Fruit fly (Drosophila melanogaster) whole organism, embryonic: ENCODE results near the gene sac.

Experiments used
- Antp ChIP-seq: fragments of 200-800 bp; sonication (Bioruptor generic); optimal IDR thresholded peaks from 3 replicates; lab custom pipeline; 2016; ENCODE audit warnings: missing biosample characterization, missing genetic modification characterization
- CG10267 ChIP-seq: fragments of 200-800 bp; sonication (Bioruptor generic); optimal IDR thresholded peaks from 2 replicates; lab custom pipeline; 2018; ENCODE audit warnings: missing biosample characterization, mild to moderate bottlenecking, missing genetic modification characterization, moderate library complexity
- CG12236 ChIP-seq: fragments of 200-800 bp; sonication (Bioruptor generic); optimal IDR thresholded peaks from 2 replicates; lab custom pipeline; 2016; ENCODE audit warnings: missing biosample characterization, missing genetic modification characterization
- CG17612 ChIP-seq: fragments of 200-800 bp; sonication (Bioruptor generic); IDR thresholded peaks from 2 replicates; pipeline ENCODE4 v1.3.6; 2022; ENCODE audit warnings: missing biosample characterization, missing genetic modification characterization
- CG18262 ChIP-seq: fragments of 200-800 bp; optimal IDR thresholded peaks from 3 replicates; lab custom pipeline; 2019; ENCODE audit warnings: missing biosample characterization, mild to moderate bottlenecking, missing genetic modification characterization, moderate library complexity
- CG18599 ChIP-seq: fragments of 200-800 bp; sonication (Bioruptor generic); optimal IDR thresholded peaks from 3 replicates; lab custom pipeline; 2017; ENCODE audit warnings: missing biosample characterization, missing genetic modification characterization, mild to moderate bottlenecking, moderate library complexity, missing genetic modification reagents
- CG18764 ChIP-seq: fragments of 200-800 bp; sonication (Bioruptor generic); optimal IDR thresholded peaks from 3 replicates; lab custom pipeline; 2016; ENCODE audit warnings: missing biosample characterization, missing genetic modification characterization
- CG2202 ChIP-seq: fragments of 200-800 bp; sonication (Bioruptor generic); optimal IDR thresholded peaks from 2 replicates; lab custom pipeline; 2018; ENCODE audit warnings: missing biosample characterization, mild to moderate bottlenecking, missing genetic modification characterization
- CG30403 ChIP-seq: fragments of 200-800 bp; sonication (Bioruptor generic); optimal IDR thresholded peaks from 3 replicates; lab custom pipeline; 2016; ENCODE audit warnings: missing biosample characterization, missing genetic modification characterization
- CG3163 ChIP-seq: fragments of 200-800 bp; sonication (Bioruptor generic); optimal IDR thresholded peaks from 3 replicates; lab custom pipeline; 2016; ENCODE audit warnings: missing biosample characterization, missing genetic modification characterization
- CG32767 ChIP-seq: fragments of 200-800 bp; sonication (Bioruptor generic); IDR thresholded peaks from 2 replicates; pipeline ENCODE4 v1.3.6; 2022; ENCODE audit warnings: missing biosample characterization, missing genetic modification characterization
- CG33557 ChIP-seq: fragments of 200-800 bp; sonication (Bioruptor generic); optimal IDR thresholded peaks from 2 replicates; lab custom pipeline; 2019; ENCODE audit warnings: missing biosample characterization, mild to moderate bottlenecking, missing genetic modification characterization, moderate library complexity
- CG34224 ChIP-seq: fragments of 200-800 bp; sonication (Bioruptor generic); IDR thresholded peaks from 3 replicates; pipeline ENCODE4 v1.3.6; 2022; ENCODE audit warnings: missing biosample characterization, missing genetic modification characterization; ENCODE audit not compliant: partially characterized antibody
- CG3847 ChIP-seq: fragments of 200-800 bp; sonication (Bioruptor generic); IDR thresholded peaks from 2 replicates; pipeline ENCODE4 v1.3.6; 2022; ENCODE audit warnings: missing biosample characterization, missing genetic modification characterization
- CG6683 ChIP-seq: fragments of 200-800 bp; sonication (Bioruptor generic); optimal IDR thresholded peaks from 2 replicates; lab custom pipeline; 2017; ENCODE audit warnings: missing biosample characterization, mild to moderate bottlenecking, missing genetic modification characterization, missing genetic modification reagents
- CG7372 ChIP-seq: fragments of 200-800 bp; sonication (Bioruptor generic); IDR thresholded peaks from 2 replicates; pipeline ENCODE4 v1.3.6; 2022; ENCODE audit warnings: missing biosample characterization, missing genetic modification characterization
- CG8478 ChIP-seq: fragments of >200 bp; optimal IDR thresholded peaks from 2 replicates; lab custom pipeline; 2018
- CG8944 ChIP-seq: fragments of 200-800 bp; sonication (Bioruptor generic); optimal IDR thresholded peaks from 3 replicates; lab custom pipeline; 2016; ENCODE audit warnings: missing biosample characterization, missing genetic modification characterization
- CoRest ChIP-seq: fragments of 200-800 bp; sonication (Bioruptor generic); optimal IDR thresholded peaks from 3 replicates; lab custom pipeline; 2018; ENCODE audit warnings: missing biosample characterization, mild to moderate bottlenecking, missing genetic modification characterization, moderate library complexity
- CrebB ChIP-seq: fragments of 200-800 bp; sonication (Bioruptor generic); optimal IDR thresholded peaks from 3 replicates; lab custom pipeline; 2018; ENCODE audit warnings: missing biosample characterization, mild to moderate bottlenecking, missing genetic modification characterization
- Dll ChIP-seq: fragments of 200-800 bp; sonication (Bioruptor generic); IDR thresholded peaks from 4 replicates; pipeline ENCODE4 v1.3.6; 2022; ENCODE audit warnings: missing biosample characterization, missing genetic modification characterization; ENCODE audit not compliant: partially characterized antibody
- Doc2 ChIP-seq: fragments of 200-800 bp; sonication (Bioruptor generic); IDR thresholded peaks from 2 replicates; pipeline ENCODE4 v1.3.6; 2022; ENCODE audit warnings: missing biosample characterization, missing genetic modification characterization
- HLHmδ ChIP-seq: fragments of 200-800 bp; sonication (Bioruptor generic); optimal IDR thresholded peaks from 2 replicates; lab custom pipeline; 2018; ENCODE audit warnings: missing biosample characterization, mild to moderate bottlenecking, missing genetic modification characterization, moderate library complexity
- Hmx ChIP-seq: fragments of 200-800 bp; sonication (Bioruptor generic); optimal IDR thresholded peaks from 2 replicates; lab custom pipeline; 2016; ENCODE audit warnings: missing biosample characterization, missing genetic modification characterization
- NC2β ChIP-seq: fragments of 200-800 bp; sonication (Bioruptor generic); optimal IDR thresholded peaks from 2 replicates; lab custom pipeline; 2016; ENCODE audit warnings: missing biosample characterization, missing genetic modification characterization
- Neu2 ChIP-seq: fragments of 200-800 bp; sonication (Bioruptor generic); optimal IDR thresholded peaks from 3 replicates; lab custom pipeline; 2016; ENCODE audit warnings: missing biosample characterization, missing genetic modification characterization, borderline replicate concordance
- Nf-YB ChIP-seq: fragments of 200-800 bp; sonication (Bioruptor generic); optimal IDR thresholded peaks from 3 replicates; lab custom pipeline; 2019; ENCODE audit warnings: missing biosample characterization, mild to moderate bottlenecking, missing genetic modification characterization, moderate library complexity
- Stat92E ChIP-seq, 3 experiments: fragments of >200 bp in 2 of 3; fragments of 200-800 bp in 1 of 3; sonication (Bioruptor generic) in 1 of 3; optimal IDR thresholded peaks; 2 replicates each; lab custom pipeline; 2017 to 2019; ENCODE audit warnings: missing biosample characterization in 3 of 3, missing genetic modification characterization in 3 of 3, mild to moderate bottlenecking in 1 of 3, moderate library complexity in 1 of 3
- Trl ChIP-seq, 3 experiments: fragments of >200 bp in 2 of 3; fragments of 200-800 bp in 1 of 3; sonication (Bioruptor generic) in 1 of 3; optimal IDR thresholded peaks; 2 replicates in 1 of 3; 3 replicates in 2 of 3; lab custom pipeline; 2016 to 2017; ENCODE audit warnings: missing biosample characterization in 1 of 3, missing genetic modification characterization in 1 of 3
- bowl ChIP-seq: fragments of 200-800 bp; sonication (Bioruptor generic); IDR thresholded peaks from 2 replicates; pipeline ENCODE4 v1.3.6; 2022; ENCODE audit warnings: missing biosample characterization, missing genetic modification characterization
- caup ChIP-seq: fragments of 200-800 bp; sonication (Bioruptor generic); optimal IDR thresholded peaks from 3 replicates; lab custom pipeline; 2017; ENCODE audit warnings: missing biosample characterization, mild to moderate bottlenecking, missing genetic modification characterization, moderate library complexity; ENCODE audit not compliant: severe bottlenecking
- disco-r ChIP-seq: fragments of 200-800 bp; sonication (Bioruptor generic); optimal IDR thresholded peaks from 2 replicates; lab custom pipeline; 2016; ENCODE audit warnings: missing biosample characterization, missing genetic modification characterization
- dm ChIP-seq: fragments of 200-800 bp; sonication (Bioruptor generic); optimal IDR thresholded peaks from 3 replicates; lab custom pipeline; 2016; ENCODE audit warnings: missing biosample characterization, missing genetic modification characterization
- esg ChIP-seq: fragments of 200-800 bp; sonication (Bioruptor generic); conservative IDR thresholded peaks from 2 replicates; pipeline ENCODE4 v1.3.6; 2022; ENCODE audit warnings: missing biosample characterization, missing genetic modification characterization
- hbn ChIP-seq: fragments of 200-800 bp; sonication (Bioruptor generic); IDR thresholded peaks from 2 replicates; pipeline ENCODE4 v1.3.6; 2022; ENCODE audit warnings: missing biosample characterization, missing genetic modification characterization; ENCODE audit not compliant: partially characterized antibody
- hkb ChIP-seq, 2 experiments: fragments of 200-800 bp in 1 of 2; fragments of >200 bp in 1 of 2; sonication (Bioruptor generic) in 1 of 2; IDR thresholded peaks in 1 of 2; optimal IDR thresholded peaks in 1 of 2; 2 replicates each; pipeline versions ENCODE4 v1.3.6 to Lab custom; 2017 to 2022; ENCODE audit warnings: missing biosample characterization in 1 of 2, missing genetic modification characterization in 1 of 2
- kay ChIP-seq: fragments of 200-800 bp; sonication (Bioruptor generic); optimal IDR thresholded peaks from 2 replicates; lab custom pipeline; 2016; ENCODE audit warnings: missing biosample characterization, missing genetic modification characterization
- kni ChIP-seq: fragments of 200-800 bp; sonication (Bioruptor generic); optimal IDR thresholded peaks from 3 replicates; lab custom pipeline; 2017; ENCODE audit warnings: mild to moderate bottlenecking, missing biosample characterization, missing genetic modification reagents, missing genetic modification characterization
- odd ChIP-seq: fragments of 200-800 bp; sonication (Bioruptor generic); optimal IDR thresholded peaks from 2 replicates; lab custom pipeline; 2017; ENCODE audit warnings: missing biosample characterization, mild to moderate bottlenecking, missing genetic modification characterization
- pita ChIP-seq: fragments of 200-800 bp; sonication (Bioruptor generic); optimal IDR thresholded peaks from 2 replicates; lab custom pipeline; 2017; ENCODE audit warnings: missing biosample characterization, mild to moderate bottlenecking, missing genetic modification characterization
- sc ChIP-seq, 3 experiments: fragments of >200 bp in 2 of 3; fragments of 200-800 bp in 1 of 3; sonication (Bioruptor generic) in 1 of 3; optimal IDR thresholded peaks; 2 replicates in 2 of 3; 3 replicates in 1 of 3; lab custom pipeline; 2017; ENCODE audit warnings: mild to moderate bottlenecking in 1 of 3, missing biosample characterization in 1 of 3, missing genetic modification characterization in 1 of 3, missing genetic modification reagents in 1 of 3
- schlank ChIP-seq: fragments of 200-800 bp; sonication (Bioruptor generic); optimal IDR thresholded peaks from 2 replicates; lab custom pipeline; 2018; ENCODE audit warnings: missing biosample characterization, mild to moderate bottlenecking, missing genetic modification characterization
- shn ChIP-seq: fragments of 200-800 bp; sonication (Bioruptor generic); optimal IDR thresholded peaks from 3 replicates; lab custom pipeline; 2016; ENCODE audit warnings: missing biosample characterization, missing genetic modification characterization
- sug ChIP-seq: fragments of 200-800 bp; optimal IDR thresholded peaks from 2 replicates; lab custom pipeline; 2019; ENCODE audit warnings: missing biosample characterization, mild to moderate bottlenecking, missing genetic modification characterization, moderate library complexity
- tll ChIP-seq, 2 experiments: fragments of 200-800 bp in 1 of 2; fragments of >200 bp in 1 of 2; sonication (Bioruptor generic) in 1 of 2; optimal IDR thresholded peaks; 2 replicates each; lab custom pipeline; 2017 to 2019; ENCODE audit warnings: missing biosample characterization in 2 of 2, missing genetic modification characterization in 2 of 2, mild to moderate bottlenecking in 1 of 2, moderate library complexity in 1 of 2
- trh ChIP-seq: fragments of 200-800 bp; sonication (Bioruptor generic); optimal IDR thresholded peaks from 2 replicates; lab custom pipeline; 2016; ENCODE audit warnings: missing biosample characterization, missing genetic modification characterization
- zfh1 ChIP-seq: fragments of 200-800 bp; sonication (Bioruptor generic); IDR thresholded peaks from 3 replicates; pipeline ENCODE4 v1.3.6; 2022; ENCODE audit warnings: missing biosample characterization, missing genetic modification characterization

The sac gene

DNA sequence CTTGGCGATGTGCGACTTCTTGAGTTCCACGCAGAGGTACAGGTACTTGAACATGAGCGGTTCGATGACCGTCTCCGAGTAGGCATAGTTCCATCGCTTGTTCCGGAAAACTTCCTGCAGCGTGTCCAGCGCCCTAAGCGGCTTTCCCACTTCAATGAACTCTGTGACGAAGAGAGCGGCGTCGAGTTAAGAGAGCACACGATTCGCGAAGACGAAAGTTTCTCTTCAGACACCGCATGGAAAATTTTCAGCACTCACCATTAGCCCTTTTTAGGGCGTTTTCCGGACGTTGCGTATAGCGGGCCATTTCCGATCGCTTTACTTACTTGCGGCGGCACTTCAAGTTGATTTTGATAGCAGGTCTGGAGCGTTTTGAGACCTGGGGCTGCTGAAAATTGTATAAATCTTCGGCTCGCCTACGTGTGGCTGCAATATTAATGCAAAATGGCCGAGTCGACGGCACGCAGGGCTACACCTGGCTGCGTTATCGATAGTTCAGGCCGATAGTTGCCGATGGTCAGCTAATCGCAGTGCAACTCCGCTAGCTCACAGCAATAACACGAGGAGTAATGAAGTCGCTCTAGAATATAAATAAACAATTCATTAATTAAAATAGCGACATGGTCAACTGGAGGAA, 47.1 kb upstream of the sac start, which contains the start of the genes eIF3a and CG1074 (continued):
- peak; percentile 62 for TF ChIP-seq Neu2 (GFP tag; lab: Kevin White, UChicago)
- peak; percentile 44 for TF ChIP-seq CG2202 (tag; lab: Kevin White, UChicago)
- peak; percentile 32 for TF ChIP-seq Nf-YB (GFP tag; lab: Kevin White, UChicago)
- TF ChIP-seq tll (GFP tag; optimal IDR thresholded peaks at IDR 0.05; lab: Kevin White, UChicago), result peak in 1 of 2 experiments; percentile 68
- TF ChIP-seq CoRest (tag; lab: Kevin White, UChicago), result peak; percentile 51
- peak; percentile 76 for TF ChIP-seq Trl (optimal IDR thresholded peaks at IDR 0.05; lab: Kevin White, UChicago)
- peak; percentile 75 for TF ChIP-seq Trl (GFP tag; optimal IDR thresholded peaks at IDR 0.05; lab: Kevin White, UChicago)
- peak; percentile 35 for TF ChIP-seq disco-r
- TF ChIP-seq CG34224 (GFP tag; lab: Robert Waterston, UW), result peak; percentile 93
- TF ChIP-seq zfh1 (GFP tag; lab: Robert Waterston, UW), result peak; percentile 74; the same call in 2 of the 3 replicates
- peak; percentile 99 for TF ChIP-seq dm
- TF ChIP-seq CG18262 (tag; lab: Kevin White, UChicago), result peak; percentile 44
- peak; percentile 69 for TF ChIP-seq CG10267 (tag; lab: Kevin White, UChicago)
- no peak for TF ChIP-seq CG17612 (GFP tag; lab: Robert Waterston, UW)
- TF ChIP-seq CG6683, result peak; percentile 43
- no peak for TF ChIP-seq Hmx (GFP tag; lab: Kevin White, UChicago)
- TF ChIP-seq Doc2 (GFP tag; lab: Robert Waterston, UW), result no peak
- TF ChIP-seq kay, result no peak
- TF ChIP-seq CG33557 (GFP tag; lab: Kevin White, UChicago), result peak; percentile 56
- TF ChIP-seq kni, result no peak
- peak in 1 of 3 experiments; percentile 56 for TF ChIP-seq Stat92E (GFP tag; optimal IDR thresholded peaks at IDR 0.05; lab: Kevin White, UChicago)
- peak; percentile 70 for TF ChIP-seq NC2β (GFP tag; lab: Kevin White, UChicago)
- peak; percentile 60 for TF ChIP-seq schlank (tag; lab: Kevin White, UChicago)
- TF ChIP-seq CG30403 (GFP tag; lab: Kevin White, UChicago), result peak; percentile 52
- TF ChIP-seq odd (GFP tag; lab: Kevin White, UChicago), result peak; percentile 67
- peak; percentile 81 for TF ChIP-seq CG3847 (GFP tag; lab: Robert Waterston, UW)
- TF ChIP-seq sug (tag; lab: Kevin White, UChicago), result peak; percentile 77
- no peak for TF ChIP-seq CG18599 (GFP tag; lab: Kevin White, UChicago)
- TF ChIP-seq Dll, result peak; percentile 91
- TF ChIP-seq hbn (GFP tag; lab: Robert Waterston, UW), result peak; percentile 91
- no peak for TF ChIP-seq esg (GFP tag; lab: Robert Waterston, UW)
- TF ChIP-seq pita (GFP tag; lab: Kevin White, UChicago), result no peak
- TF ChIP-seq bowl (GFP tag; lab: Robert Waterston, UW), result no peak
- TF ChIP-seq HLHmδ (GFP tag; lab: Kevin White, UChicago), result peak; percentile 92
- peak; percentile 52 for TF ChIP-seq Antp (GFP tag; lab: Kevin White, UChicago)
- TF ChIP-seq CG8944 (GFP tag; lab: Kevin White, UChicago), result peak; percentile 56
- TF ChIP-seq CG7372, result peak; percentile 60
- peak; percentile 78 for TF ChIP-seq caup
- TF ChIP-seq CrebB (tag; lab: Kevin White, UChicago), result peak; percentile 70
- TF ChIP-seq shn (GFP tag; lab: Kevin White, UChicago), result peak; percentile 51
- no peak for TF ChIP-seq CG8478 (lab: Kevin White, UChicago)
- peak; percentile 5 for TF ChIP-seq CG12236 (GFP tag; lab: Kevin White, UChicago)
- TF ChIP-seq trh, result peak; percentile 25
- no peak for TF ChIP-seq sc (optimal IDR thresholded peaks at IDR 0.05; lab: Kevin White, UChicago)
- TF ChIP-seq sc (GFP tag; optimal IDR thresholded peaks at IDR 0.05; lab: Kevin White, UChicago), result no peak
- TF ChIP-seq hkb (optimal IDR thresholded peaks at IDR 0.05; lab: Kevin White, UChicago), result no peak
- peak; percentile 46 for TF ChIP-seq hkb (GFP tag; IDR thresholded peaks at IDR 0.05; lab: Robert Waterston, UW)
- TF ChIP-seq CG18764 (GFP tag; lab: Kevin White, UChicago), result peak; percentile 31
- TF ChIP-seq CG32767 (GFP tag; lab: Robert Waterston, UW), result peak; percentile 62; the same call in 1 of the 2 replicates
- TF ChIP-seq CG3163, result peak; percentile 99
